Worm (Caenorhabditis elegans) whole organism, late embryonic: Measurements from ENCODE around the gene col-38.

Source experiments
- ama-1 ChIP-seq: fragments of 150-350 bp; optimal IDR thresholded peaks from 2 replicates; lab custom pipeline; 2014
- rnt-1 ChIP-seq: sonication (generic microtip); optimal IDR thresholded peaks from 2 replicates; lab custom pipeline; 2016; ENCODE audit warnings: missing genetic modification characterization, missing compliant biosample characterization
- tbx-2 ChIP-seq: sonication (generic microtip); optimal IDR thresholded peaks from 2 replicates; lab custom pipeline; 2016; ENCODE audit warnings: missing genetic modification characterization, missing compliant biosample characterization

- TF ChIP-seq ama-1 (lab: Kevin White, UChicago) (no peak), rnt-1 (tag; lab: Kevin White, UChicago) (no peak), tbx-2 (tag; lab: Kevin White, UChicago) (no peak)
Measured at ce11 chrII:8525133-8525736, 43.7 kb downstream of the col-38 start, which contains the start of the genes prp-9 and mrps-18B.
